Worm (Caenorhabditis elegans) whole organism, young adult: ENCODE measurements around the gene his-48.

ENCODE experiments used
- B0336.3 ChIP-seq: fragments of 200-800 bp; sonication (Bioruptor generic); IDR thresholded peaks from 2 replicates; pipeline ENCODE4 v1.3.6; 2022; ENCODE audit warnings: missing genetic modification characterization, missing compliant biosample characterization
- D2030.7 ChIP-seq: fragments of 200-800 bp; sonication (Bioruptor generic); IDR thresholded peaks from 2 replicates; pipeline ENCODE4 v1.3.6; 2022; ENCODE audit warnings: missing genetic modification reagents, missing genetic modification characterization, missing compliant biosample characterization
- F10E7.11 ChIP-seq: sonication (generic microtip); optimal IDR thresholded peaks from 2 replicates; lab custom pipeline; 2017; ENCODE audit warnings: mild to moderate bottlenecking, missing genetic modification characterization, moderate library complexity, missing compliant biosample characterization
- F49E8.2 ChIP-seq: sonication (generic microtip); optimal IDR thresholded peaks from 3 replicates; lab custom pipeline; 2017; ENCODE audit warnings: missing genetic modification characterization, mild to moderate bottlenecking, missing compliant biosample characterization, antibody characterized with exemption, moderate library complexity; ENCODE audit not compliant: insufficient read depth
- K12H6.12 ChIP-seq: fragments of 200-800 bp; sonication (Bioruptor generic); optimal IDR thresholded peaks from 2 replicates; lab custom pipeline; 2018; ENCODE audit warnings: mild to moderate bottlenecking, missing genetic modification characterization, missing compliant biosample characterization
- T07F8.4 ChIP-seq: sonication (generic microtip); optimal IDR thresholded peaks from 2 replicates; lab custom pipeline; 2016; ENCODE audit warnings: mild to moderate bottlenecking, missing genetic modification characterization, moderate library complexity, missing compliant biosample characterization
- T26A5.8 ChIP-seq: sonication (generic microtip); optimal IDR thresholded peaks from 2 replicates; lab custom pipeline; 2016; ENCODE audit warnings: missing genetic modification characterization, missing compliant biosample characterization
- Y53G8AR.9 ChIP-seq: fragments of 200-800 bp; sonication (Bioruptor generic); conservative IDR thresholded peaks from 2 replicates; pipeline ENCODE4 v1.3.6; 2022; ENCODE audit warnings: missing genetic modification reagents, missing genetic modification characterization, missing compliant biosample characterization
- Y67H2A.10 ChIP-seq: fragments of 200-800 bp; sonication (Bioruptor generic); conservative IDR thresholded peaks from 2 replicates; pipeline ENCODE4 v1.3.6; 2022; ENCODE audit warnings: missing genetic modification reagents, missing genetic modification characterization, missing compliant biosample characterization
- Y79H2A.3 ChIP-seq: fragments of 200-800 bp; sonication (Bioruptor generic); conservative IDR thresholded peaks from 2 replicates; pipeline ENCODE4 v1.3.6; 2022; ENCODE audit warnings: missing genetic modification reagents, missing genetic modification characterization, missing compliant biosample characterization
- Y95B8A.8 ChIP-seq: fragments of 200-800 bp; sonication (Bioruptor generic); IDR thresholded peaks from 2 replicates; pipeline ENCODE4 v1.3.6; 2022; ENCODE audit warnings: missing genetic modification reagents, missing genetic modification characterization, missing compliant biosample characterization
- aptf-2 ChIP-seq: fragments of 200-800 bp; sonication (Bioruptor generic); conservative IDR thresholded peaks from 2 replicates; pipeline ENCODE4 v1.3.6; 2022; ENCODE audit warnings: missing genetic modification reagents, missing genetic modification characterization, missing compliant biosample characterization
- athp-1 ChIP-seq: sonication (generic microtip); optimal IDR thresholded peaks from 2 replicates; lab custom pipeline; 2017; ENCODE audit warnings: mild to moderate bottlenecking, missing genetic modification characterization, missing compliant biosample characterization
- attf-6 ChIP-seq: fragments of 200-800 bp; sonication (Bioruptor generic); IDR thresholded peaks from 2 replicates; pipeline ENCODE4 v1.3.6; 2022; ENCODE audit warnings: missing genetic modification reagents, missing genetic modification characterization, missing compliant biosample characterization
- cebp-1 ChIP-seq, 2 experiments: fragments of 200-800 bp in 1 of 2; sonication (Bioruptor generic) in 1 of 2; sonication (generic microtip) in 1 of 2; IDR thresholded peaks in 1 of 2; optimal IDR thresholded peaks in 1 of 2; 2 replicates each; pipeline versions ENCODE4 v1.3.6 to Lab custom; 2017 to 2022; ENCODE audit warnings: missing compliant biosample characterization in 2 of 2, missing genetic modification characterization in 2 of 2, mild to moderate bottlenecking in 1 of 2, missing genetic modification reagents in 1 of 2, moderate library complexity in 1 of 2
- ceh-100 ChIP-seq: fragments of 200-800 bp; sonication (Bioruptor generic); IDR thresholded peaks from 2 replicates; pipeline ENCODE4 v1.3.6; 2022; ENCODE audit warnings: missing genetic modification reagents, missing genetic modification characterization, missing compliant biosample characterization
- ceh-40 ChIP-seq: fragments of 200-800 bp; sonication (Bioruptor generic); IDR thresholded peaks from 2 replicates; pipeline ENCODE4 v1.3.6; 2022; ENCODE audit warnings: missing genetic modification characterization, missing compliant biosample characterization
- ceh-58 ChIP-seq: fragments of 200-800 bp; sonication (Bioruptor generic); IDR thresholded peaks from 2 replicates; pipeline ENCODE4 v1.3.6; 2022; ENCODE audit warnings: missing genetic modification characterization, missing compliant biosample characterization
- die-1 ChIP-seq: sonication (generic microtip); optimal IDR thresholded peaks from 2 replicates; lab custom pipeline; 2016; ENCODE audit warnings: missing genotype, mild to moderate bottlenecking, missing genetic modification characterization, missing compliant biosample characterization
- egrh-3 ChIP-seq: fragments of 200-800 bp; sonication (Bioruptor generic); IDR thresholded peaks from 2 replicates; pipeline ENCODE4 v1.3.6; 2022; ENCODE audit warnings: missing genetic modification reagents, missing genetic modification characterization, missing compliant biosample characterization
- him-1 ChIP-seq: sonication (generic microtip); optimal IDR thresholded peaks from 2 replicates; lab custom pipeline; 2016; ENCODE audit warnings: missing genotype, missing genetic modification reagents, missing genetic modification characterization, missing compliant biosample characterization
- hmg-1.2 ChIP-seq: fragments of 200-800 bp; sonication (Bioruptor generic); IDR thresholded peaks from 2 replicates; pipeline ENCODE4 v1.3.6; 2022; ENCODE audit warnings: missing genetic modification reagents, missing genetic modification characterization, missing compliant biosample characterization
- hsf-1 ChIP-seq: fragments of 200-800 bp; sonication (Bioruptor generic); IDR thresholded peaks from 2 replicates; pipeline ENCODE4 v1.3.6; 2022; ENCODE audit warnings: missing genetic modification reagents, missing genetic modification characterization, missing compliant biosample characterization
- let-526 ChIP-seq: fragments of 200-800 bp; sonication (Bioruptor generic); IDR thresholded peaks from 2 replicates; pipeline ENCODE4 v1.3.6; 2022; ENCODE audit warnings: missing genetic modification reagents, missing genetic modification characterization, missing compliant biosample characterization
- let-607 ChIP-seq, 2 experiments: fragments of 200-800 bp in 1 of 2; sonication (Bioruptor generic) in 1 of 2; sonication (generic microtip) in 1 of 2; optimal IDR thresholded peaks; 2 replicates each; lab custom pipeline; 2016 to 2018; ENCODE audit warnings: mild to moderate bottlenecking in 2 of 2, missing compliant biosample characterization in 2 of 2, missing genetic modification characterization in 2 of 2, moderate library complexity in 2 of 2, missing genotype in 1 of 2
- lin-26 ChIP-seq: fragments of 200-800 bp; sonication (Bioruptor generic); IDR thresholded peaks from 2 replicates; pipeline ENCODE4 v1.3.6; 2022; ENCODE audit warnings: missing genetic modification reagents, missing genetic modification characterization, missing compliant biosample characterization
- lin-35 ChIP-seq, 3 experiments: fragments of 150-350 bp in 2 of 3; sonication (generic microtip) in 1 of 3; optimal IDR thresholded peaks; 2 replicates each; lab custom pipeline; 2014 to 2018; ENCODE audit warnings: missing biosample characterization in 3 of 3, missing genetic modification characterization in 3 of 3, missing genetic modification reagents in 3 of 3
- madf-10 ChIP-seq: sonication (generic microtip); optimal IDR thresholded peaks from 2 replicates; lab custom pipeline; 2016; ENCODE audit warnings: mild to moderate bottlenecking, missing genetic modification characterization, missing compliant biosample characterization
- madf-3 ChIP-seq: fragments of 200-800 bp; sonication (Bioruptor generic); IDR thresholded peaks from 2 replicates; pipeline ENCODE4 v1.3.6; 2022; ENCODE audit warnings: missing genetic modification reagents, missing genetic modification characterization, missing compliant biosample characterization
- madf-8 ChIP-seq: fragments of 200-800 bp; sonication (Bioruptor generic); conservative IDR thresholded peaks from 2 replicates; pipeline ENCODE4 v1.3.6; 2022; ENCODE audit warnings: missing genetic modification reagents, missing genetic modification characterization, missing compliant biosample characterization
- mel-28 ChIP-seq: sonication (generic microtip); optimal IDR thresholded peaks from 2 replicates; lab custom pipeline; 2016; ENCODE audit warnings: borderline replicate concordance, mild to moderate bottlenecking, missing genetic modification characterization, missing compliant biosample characterization
- mes-4 ChIP-seq: sonication (generic microtip); optimal IDR thresholded peaks from 2 replicates; lab custom pipeline; 2016; ENCODE audit warnings: missing genotype, missing genetic modification characterization, missing compliant biosample characterization
- nfya-1 ChIP-seq: sonication (generic microtip); optimal IDR thresholded peaks from 2 replicates; lab custom pipeline; 2017; ENCODE audit warnings: antibody characterized with exemption, missing compliant biosample characterization, missing genetic modification characterization, borderline replicate concordance; ENCODE audit not compliant: insufficient read depth
- nfya-2 ChIP-seq: fragments of 200-800 bp; sonication (Bioruptor generic); IDR thresholded peaks from 2 replicates; pipeline ENCODE4 v1.3.6; 2022; ENCODE audit warnings: missing genetic modification reagents, missing genetic modification characterization, missing compliant biosample characterization
- nhr-120 ChIP-seq: fragments of 200-800 bp; sonication (Bioruptor generic); IDR thresholded peaks from 2 replicates; pipeline ENCODE4 v1.3.6; 2022; ENCODE audit warnings: missing genetic modification characterization, missing compliant biosample characterization
- pbrm-1 ChIP-seq: fragments of 200-800 bp; sonication (Bioruptor generic); IDR thresholded peaks from 2 replicates; pipeline ENCODE4 v1.3.6; 2022; ENCODE audit warnings: missing genetic modification reagents, missing genetic modification characterization, missing compliant biosample characterization
- pha-4 ChIP-seq: fragments of 150-350 bp; sonication (generic microtip); optimal IDR thresholded peaks from 2 replicates; lab custom pipeline; 2014; ENCODE audit warnings: missing biosample characterization, missing genetic modification reagents, missing genetic modification characterization
- rcor-1 ChIP-seq: fragments of 200-800 bp; sonication (Bioruptor generic); IDR thresholded peaks from 2 replicates; pipeline ENCODE4 v1.3.6; 2022; ENCODE audit warnings: missing genetic modification reagents, missing genetic modification characterization, missing compliant biosample characterization
- snpc-1.3 ChIP-seq: sonication (generic microtip); optimal IDR thresholded peaks from 2 replicates; lab custom pipeline; 2017; ENCODE audit warnings: missing genetic modification characterization, mild to moderate bottlenecking, missing compliant biosample characterization, antibody characterized with exemption, moderate library complexity, missing genotype, missing genetic modification reagents; ENCODE audit not compliant: insufficient read depth
- somi-1 ChIP-seq: fragments of 200-800 bp; sonication (Bioruptor generic); optimal IDR thresholded peaks from 2 replicates; lab custom pipeline; 2018; ENCODE audit warnings: mild to moderate bottlenecking, missing genetic modification characterization, missing compliant biosample characterization
- sptf-2 ChIP-seq: fragments of 200-800 bp; sonication (Bioruptor generic); optimal IDR thresholded peaks from 2 replicates; lab custom pipeline; 2018; ENCODE audit warnings: mild to moderate bottlenecking, missing genetic modification characterization, missing compliant biosample characterization
- tbx-9 ChIP-seq: sonication (generic microtip); optimal IDR thresholded peaks from 2 replicates; lab custom pipeline; 2016; ENCODE audit warnings: borderline replicate concordance, missing genetic modification characterization, inconsistent platforms, missing compliant biosample characterization
- tlf-1 ChIP-seq: fragments of 200-800 bp; sonication (Bioruptor generic); optimal IDR thresholded peaks from 2 replicates; lab custom pipeline; 2018; ENCODE audit warnings: mild to moderate bottlenecking, missing genetic modification characterization, missing compliant biosample characterization
- ztf-22 ChIP-seq: fragments of 200-800 bp; sonication (Bioruptor generic); optimal IDR thresholded peaks from 2 replicates; lab custom pipeline; 2018; ENCODE audit warnings: mild to moderate bottlenecking, missing genetic modification characterization, moderate library complexity, missing compliant biosample characterization

Gene his-48

ce11 chrIV:11323666-11324065 is 879 bp upstream of the his-48 start (continued):
- peak; percentile 61; the same call in 1 of the 2 replicates for TF ChIP-seq hsf-1 (GFP tag; lab: Robert Waterston, UW)
- peak; percentile 26 for TF ChIP-seq mes-4 (tag; lab: Kevin White, UChicago)
- TF ChIP-seq pbrm-1 (GFP tag; lab: Robert Waterston, UW): 0 out of 2 replicates have a peak, but pooled peaks have one; percentile 16
- no peak for TF ChIP-seq tbx-9 (tag; lab: Kevin White, UChicago)
- TF ChIP-seq, all 124 proteins: peak for 26

ce11 chrIV:11326939-11327565 is 2.5 kb downstream of the his-48 start, which contains the start of gene B0035.21:
TSS of gene B0035.21 (plus strand) at chrIV:11327260.
- TF ChIP-seq ztf-22 (no peak), him-1 (tag; lab: Kevin White, UChicago) (peak; percentile 81), madf-10 (tag; lab: Kevin White, UChicago) (no peak), ceh-100 (GFP tag; lab: Robert Waterston, UW) (no peak), hmg-1.2 (GFP tag; lab: Robert Waterston, UW) (peak; percentile 23; the same call in 1 of the 2 replicates), Y67H2A.10 (GFP tag; lab: Robert Waterston, UW) (no peak), Y79H2A.3 (GFP tag; lab: Robert Waterston, UW) (0 out of 2 replicates have a peak, but pooled peaks have one; percentile 73), pha-4 (tag; lab: Kevin White, UChicago) (no peak), lin-35 (GFP tag; optimal IDR thresholded peaks at IDR 0.05; lab: Kevin White, UChicago) (no peak), Y53G8AR.9 (peak; percentile 76), T26A5.8 (tag; lab: Kevin White, UChicago) (no peak), tlf-1 (GFP tag; lab: Kevin White, UChicago) (no peak), ceh-58 (GFP tag; lab: Robert Waterston, UW) (no peak), F49E8.2 (no peak), attf-6 (GFP tag; lab: Robert Waterston, UW) (peak; percentile 84), egrh-3 (GFP tag; lab: Robert Waterston, UW) (no peak), aptf-2 (no peak), ceh-40 (GFP tag; lab: Robert Waterston, UW) (no peak), F10E7.11 (tag; lab: Kevin White, UChicago) (no peak), somi-1 (GFP tag; lab: Kevin White, UChicago) (no peak), let-607 (tag; optimal IDR thresholded peaks at IDR 0.05; lab: Kevin White, UChicago) (no peak), let-526 (no peak), snpc-1.3 (peak; percentile 7), nfya-1 (no peak), cebp-1 (GFP tag; IDR thresholded peaks at IDR 0.05; lab: Robert Waterston, UW) (no peak), cebp-1 (tag; optimal IDR thresholded peaks at IDR 0.05; lab: Kevin White, UChicago) (peak; percentile 10), mel-28 (tag; lab: Kevin White, UChicago) (no peak), lin-26 (GFP tag; lab: Robert Waterston, UW) (peak; percentile 87), madf-8 (peak; percentile 29; the same call in 1 of the 2 replicates), athp-1 (tag; lab: Kevin White, UChicago) (no peak), Y95B8A.8 (GFP tag; lab: Robert Waterston, UW) (peak; percentile 70; the same call in 1 of the 2 replicates), K12H6.12 (tag; lab: Kevin White, UChicago) (no peak), B0336.3 (no peak), die-1 (tag; lab: Kevin White, UChicago) (no peak), sptf-2 (no peak), T07F8.4 (tag; lab: Kevin White, UChicago) (no peak), nhr-120 (no peak), D2030.7 (peak; percentile 53), nfya-2 (no peak), madf-3 (GFP tag; lab: Robert Waterston, UW) (0 out of 2 replicates have a peak, but pooled peaks have one; percentile 50), rcor-1 (GFP tag; lab: Robert Waterston, UW) (peak; percentile 59; the same call in 1 of the 2 replicates)
